Fruit fly (Drosophila melanogaster) whole organism, adult: Measurements from ENCODE around the gene CG32264.

ENCODE experiments used
- CG11617 ChIP-seq: fragments of 200-800 bp; sonication (Bioruptor generic); optimal IDR thresholded peaks from 2 replicates; lab custom pipeline; 2017; ENCODE audit warnings: mild to moderate bottlenecking, missing biosample characterization, missing genetic modification reagents, missing genetic modification characterization
- CG12768 ChIP-seq: fragments of 200-800 bp; sonication (Bioruptor generic); optimal IDR thresholded peaks from 2 replicates; lab custom pipeline; 2017; ENCODE audit warnings: missing biosample characterization, missing genetic modification characterization, mild to moderate bottlenecking, moderate library complexity, missing genetic modification reagents
- CG14711 ChIP-seq: fragments of 200-800 bp; sonication (Bioruptor generic); optimal IDR thresholded peaks from 2 replicates; lab custom pipeline; 2018; ENCODE audit warnings: missing biosample characterization, mild to moderate bottlenecking, missing genetic modification characterization, moderate library complexity
- CG1620 ChIP-seq: fragments of 200-800 bp; sonication (Bioruptor generic); optimal IDR thresholded peaks from 2 replicates; lab custom pipeline; 2016; ENCODE audit warnings: missing biosample characterization, missing genetic modification characterization
- CG33017 ChIP-seq: fragments of 200-800 bp; sonication (Bioruptor generic); optimal IDR thresholded peaks from 2 replicates; lab custom pipeline; 2018; ENCODE audit warnings: missing biosample characterization, mild to moderate bottlenecking, missing genetic modification characterization, moderate library complexity
- CG5204 ChIP-seq: fragments of 200-800 bp; sonication (Bioruptor generic); optimal IDR thresholded peaks from 2 replicates; lab custom pipeline; 2016; ENCODE audit warnings: missing biosample characterization, missing genetic modification characterization
- CG7045 ChIP-seq: fragments of 200-800 bp; sonication (Bioruptor generic); optimal IDR thresholded peaks from 2 replicates; lab custom pipeline; 2017; ENCODE audit warnings: missing biosample characterization, mild to moderate bottlenecking, missing genetic modification characterization
- CG7101 ChIP-seq: fragments of 200-800 bp; sonication (Bioruptor generic); optimal IDR thresholded peaks from 2 replicates; lab custom pipeline; 2018; ENCODE audit warnings: missing biosample characterization, mild to moderate bottlenecking, missing genetic modification characterization, moderate library complexity
- Clk ChIP-seq: fragments of 200-800 bp; sonication (Bioruptor generic); optimal IDR thresholded peaks from 2 replicates; lab custom pipeline; 2017; ENCODE audit warnings: missing biosample characterization, missing genetic modification characterization
- Crg-1 ChIP-seq: fragments of 200-800 bp; sonication (Bioruptor generic); optimal IDR thresholded peaks from 2 replicates; lab custom pipeline; 2016; ENCODE audit warnings: missing biosample characterization, missing genetic modification characterization
- Hr96 ChIP-seq: fragments of 200-800 bp; sonication (Bioruptor generic); optimal IDR thresholded peaks from 2 replicates; lab custom pipeline; 2016; ENCODE audit warnings: missing biosample characterization, missing genetic modification characterization
- Mnt ChIP-seq: fragments of 200-800 bp; sonication (Bioruptor generic); optimal IDR thresholded peaks from 2 replicates; lab custom pipeline; 2016; ENCODE audit warnings: missing biosample characterization, mild to moderate bottlenecking, missing genetic modification characterization
- bab1 ChIP-seq: fragments of 200-800 bp; sonication (Bioruptor generic); optimal IDR thresholded peaks from 3 replicates; lab custom pipeline; 2019; ENCODE audit warnings: missing biosample characterization, mild to moderate bottlenecking, missing genetic modification characterization, moderate library complexity
- cic ChIP-seq: fragments of 200-800 bp; sonication (Bioruptor generic); optimal IDR thresholded peaks from 2 replicates; lab custom pipeline; 2017; ENCODE audit warnings: missing biosample characterization, mild to moderate bottlenecking, missing genetic modification characterization, moderate library complexity
- cnc ChIP-seq, 2 experiments: fragments of >200 bp; optimal IDR thresholded peaks; 2 replicates each; lab custom pipeline; 2017
- kay ChIP-seq: fragments of 200-800 bp; sonication (Bioruptor generic); peaks from one replicate; lab custom pipeline; 2016; ENCODE audit warnings: missing biosample characterization, missing genetic modification characterization, borderline replicate concordance
- ovo ChIP-seq: fragments of 200-800 bp; sonication (Bioruptor generic); optimal IDR thresholded peaks from 2 replicates; lab custom pipeline; 2016; ENCODE audit warnings: missing biosample characterization, missing genetic modification characterization
- pad ChIP-seq: fragments of 200-800 bp; sonication (Bioruptor generic); optimal IDR thresholded peaks from 3 replicates; lab custom pipeline; 2017; ENCODE audit warnings: missing biosample characterization, missing genetic modification characterization, mild to moderate bottlenecking, moderate library complexity, missing genetic modification reagents
- tj ChIP-seq: fragments of 200-800 bp; sonication (Bioruptor generic); optimal IDR thresholded peaks from 3 replicates; lab custom pipeline; 2017; ENCODE audit warnings: missing biosample characterization, mild to moderate bottlenecking, missing genetic modification characterization, moderate library complexity
- toe ChIP-seq: fragments of 200-800 bp; sonication (Bioruptor generic); optimal IDR thresholded peaks from 2 replicates; lab custom pipeline; 2016; ENCODE audit warnings: missing biosample characterization, missing genetic modification characterization

Gene CG32264

DNA sequence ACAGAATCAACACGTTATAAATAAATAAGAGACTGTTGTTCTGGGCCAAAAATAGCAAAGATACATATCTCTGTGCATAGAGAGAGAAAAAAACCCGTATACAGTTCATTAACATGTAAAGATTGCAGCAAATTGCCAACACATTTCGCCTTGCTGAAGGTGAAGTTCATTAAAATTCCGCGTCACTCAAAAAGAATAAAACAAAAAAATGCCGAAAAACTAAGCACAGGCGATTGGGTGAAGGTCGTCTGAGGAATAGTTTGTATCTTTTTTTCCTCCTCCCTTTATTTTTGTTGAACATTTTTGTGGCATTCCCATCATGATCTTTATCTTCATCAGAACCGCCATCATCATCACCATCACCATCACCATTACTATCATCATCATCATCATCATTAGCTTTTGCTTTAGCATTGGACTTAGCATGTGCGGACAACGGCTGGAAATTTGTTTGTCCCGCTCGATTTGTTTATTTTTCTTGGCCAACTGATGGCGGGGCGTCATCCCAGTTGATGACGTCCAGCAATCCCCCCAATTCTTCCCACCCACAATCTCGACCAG is 73.1 kb downstream of the CG32264 start:
- TF ChIP-seq cnc (optimal IDR thresholded peaks at IDR 0.05; lab: Kevin White, UChicago) (no peak), CG7101 (tag; lab: Kevin White, UChicago) (no peak), ovo (GFP tag; lab: Kevin White, UChicago) (no peak), bab1 (no peak)

dm6 chr3L:3726217-3726616 is 80.0 kb downstream of the CG32264 start:
- TF ChIP-seq CG1620 (GFP tag; lab: Kevin White, UChicago): no peak
- no peak for TF ChIP-seq CG7045 (GFP tag; lab: Kevin White, UChicago)
- TF ChIP-seq pad: no peak
- no peak for TF ChIP-seq ovo (GFP tag; lab: Kevin White, UChicago)

DNA sequence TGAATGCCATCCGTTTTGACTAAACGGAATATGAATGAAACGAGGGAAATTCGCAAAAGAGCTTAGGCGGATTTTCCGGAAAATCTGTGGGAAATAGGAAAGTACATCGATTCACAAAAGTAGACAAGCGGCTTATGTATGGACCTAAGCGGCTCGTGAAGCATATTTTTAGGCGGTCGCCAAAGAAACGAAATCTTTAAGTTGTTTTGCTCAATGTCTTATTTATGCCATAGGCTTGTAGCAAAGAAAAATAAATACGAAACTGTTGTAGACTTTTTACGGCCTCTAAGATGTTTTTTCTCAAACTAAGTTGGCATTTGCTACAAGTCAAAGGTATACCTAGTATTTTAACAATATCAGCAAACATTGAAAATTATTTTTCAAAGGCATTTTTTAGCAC is 92.5 kb downstream of the CG32264 start, which contains the start of gene CG43089:
Gene CG43089, plus strand, starts transcription at position 303 of the 400 bp plus-strand sequence.
- TF ChIP-seq CG7101 (tag; lab: Kevin White, UChicago): no peak
- no peak for TF ChIP-seq CG11617 (GFP tag; lab: Kevin White, UChicago)
- no peak for TF ChIP-seq Hr96 (GFP tag; lab: Kevin White, UChicago)
- TF ChIP-seq Mnt (GFP tag; lab: Kevin White, UChicago): no peak
- no peak for TF ChIP-seq tj (GFP tag; lab: Kevin White, UChicago)
- TF ChIP-seq CG1620 (GFP tag; lab: Kevin White, UChicago): no peak
- no peak for TF ChIP-seq ovo (GFP tag; lab: Kevin White, UChicago)
- no peak for TF ChIP-seq toe (GFP tag; lab: Kevin White, UChicago)
- TF ChIP-seq CG33017 (tag; lab: Kevin White, UChicago): no peak
- no peak for TF ChIP-seq cic (GFP tag; lab: Kevin White, UChicago)
- no peak for TF ChIP-seq cnc (optimal IDR thresholded peaks at IDR 0.05; lab: Kevin White, UChicago)
- TF ChIP-seq CG5204: no peak
- TF ChIP-seq CG12768 (GFP tag; lab: Kevin White, UChicago): no peak
- TF ChIP-seq bab1: no peak
- TF ChIP-seq kay (GFP tag; lab: Kevin White, UChicago): no peak
- TF ChIP-seq CG7045 (GFP tag; lab: Kevin White, UChicago): no peak
- TF ChIP-seq Crg-1: no peak
- TF ChIP-seq Clk (GFP tag; lab: Kevin White, UChicago): no peak

DNA sequence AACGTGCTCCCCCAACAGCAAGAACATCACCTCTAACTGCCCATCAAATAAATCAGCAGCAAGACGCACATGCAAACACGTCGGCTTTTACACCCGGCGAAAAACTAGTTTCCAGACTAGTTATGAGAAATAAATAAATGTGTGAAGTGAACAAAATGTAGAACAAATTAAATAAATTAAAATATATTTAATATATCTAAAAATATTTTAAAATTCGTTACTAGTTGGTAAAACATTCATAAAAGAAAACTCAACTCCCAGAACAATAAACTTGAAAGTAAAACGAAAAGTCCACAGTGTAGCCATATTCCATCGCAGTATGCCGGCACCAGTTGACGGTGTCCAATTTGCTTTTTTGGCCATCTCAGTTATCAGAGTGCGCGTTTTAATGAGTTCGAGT is 93.3 kb downstream of the CG32264 start:
- no peak for TF ChIP-seq tj (GFP tag; lab: Kevin White, UChicago)
- TF ChIP-seq CG7101 (tag; lab: Kevin White, UChicago): no peak
- TF ChIP-seq CG12768 (GFP tag; lab: Kevin White, UChicago): no peak
- TF ChIP-seq kay (GFP tag; lab: Kevin White, UChicago): no peak
- TF ChIP-seq toe (GFP tag; lab: Kevin White, UChicago): no peak
- no peak for TF ChIP-seq CG11617 (GFP tag; lab: Kevin White, UChicago)
- no peak for TF ChIP-seq Clk (GFP tag; lab: Kevin White, UChicago)
- no peak for TF ChIP-seq CG1620 (GFP tag; lab: Kevin White, UChicago)
- no peak for TF ChIP-seq cnc (optimal IDR thresholded peaks at IDR 0.05; lab: Kevin White, UChicago)
- no peak for TF ChIP-seq CG5204

dm6 chr3L:3709358-3709757 is 96.9 kb downstream of the CG32264 start:
- TF ChIP-seq tj (GFP tag; lab: Kevin White, UChicago) (no peak), CG12768 (GFP tag; lab: Kevin White, UChicago) (no peak), Clk (GFP tag; lab: Kevin White, UChicago) (no peak), cnc (optimal IDR thresholded peaks at IDR 0.05; lab: Kevin White, UChicago) (no peak)

DNA sequence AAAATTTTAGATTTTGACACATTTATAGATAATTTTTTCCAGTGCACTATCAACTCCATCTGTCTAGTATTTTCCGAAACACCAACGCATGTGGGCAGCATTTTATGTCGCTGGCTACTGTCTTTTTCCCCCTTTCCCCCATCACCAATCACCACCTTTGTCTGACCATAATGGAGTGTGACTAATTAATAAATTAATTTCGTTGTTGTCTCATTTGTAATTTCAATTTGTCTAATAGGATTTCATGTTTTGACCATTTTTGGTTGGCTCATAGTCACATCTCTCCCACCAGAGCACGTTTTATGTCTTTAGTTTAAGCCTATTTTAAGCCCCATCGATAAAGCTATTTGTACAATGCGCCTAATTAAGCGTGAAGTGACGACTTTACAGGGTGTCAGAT is 98.3 kb downstream of the CG32264 start:
- TF ChIP-seq Mnt (GFP tag; lab: Kevin White, UChicago) (no peak), Hr96 (GFP tag; lab: Kevin White, UChicago) (no peak), ovo (GFP tag; lab: Kevin White, UChicago) (no peak), kay (GFP tag; lab: Kevin White, UChicago) (no peak), tj (GFP tag; lab: Kevin White, UChicago) (no peak)

dm6 chr3L:3706782-3707181 is 99.5 kb downstream of the CG32264 start:
- TF ChIP-seq CG12768 (GFP tag; lab: Kevin White, UChicago): no peak
- TF ChIP-seq CG7045 (GFP tag; lab: Kevin White, UChicago): no peak
- no peak for TF ChIP-seq CG1620 (GFP tag; lab: Kevin White, UChicago)
- no peak for TF ChIP-seq Crg-1
- TF ChIP-seq cic (GFP tag; lab: Kevin White, UChicago): no peak
- TF ChIP-seq CG14711 (tag; lab: Kevin White, UChicago): no peak
- no peak for TF ChIP-seq cnc (optimal IDR thresholded peaks at IDR 0.05; lab: Kevin White, UChicago)
- TF ChIP-seq toe (GFP tag; lab: Kevin White, UChicago): no peak
- no peak for TF ChIP-seq CG11617 (GFP tag; lab: Kevin White, UChicago)
- no peak for TF ChIP-seq CG5204
- no peak for TF ChIP-seq ovo (GFP tag; lab: Kevin White, UChicago)
- no peak for TF ChIP-seq pad
- no peak for TF ChIP-seq kay (GFP tag; lab: Kevin White, UChicago)
- TF ChIP-seq bab1: no peak
